Worm (Caenorhabditis elegans): ENCODE data around the gene rnp-9.
A peak's percentile ranks its signal among the peaks of the same experiment; 100 is the strongest.

rnp-9 gene

ce11 chrX:10145011-10145410 lies 22.1 kb upstream of the rnp-9 start:
- TF ChIP-seq ztf-29 (GFP tag; IDR thresholded peaks at IDR 0.05) (peak; percentile 51; the same call in 1 of the 2 replicates), med-1 (GFP tag; optimal IDR thresholded peaks at IDR 0.05; ENCODE audit: insufficient read depth) (no peak), T22C8.4 (GFP tag; IDR thresholded peaks at IDR 0.05) (peak; percentile 13; the same call in 1 of the 2 replicates), ref-1 (GFP tag; conservative IDR thresholded peaks at IDR 0.05) (no peak), cog-1 (tag; optimal IDR thresholded peaks at IDR 0.05) (no peak), flt-1 (GFP tag; IDR thresholded peaks at IDR 0.05) (peak; percentile 60; the same call in 1 of the 2 replicates), klf-2 (GFP tag; conservative IDR thresholded peaks at IDR 0.05) (peak; percentile 76), ztf-23 (GFP tag; IDR thresholded peaks at IDR 0.05) (peak; percentile 78), tab-1 (GFP tag; IDR thresholded peaks at IDR 0.05) (no peak; the same call in 1 of the 2 replicates)

- TF ChIP-seq med-1 (GFP tag; optimal IDR thresholded peaks at IDR 0.05; ENCODE audit: insufficient read depth) (no peak), flt-1 (GFP tag; IDR thresholded peaks at IDR 0.05) (peak; percentile 88), ztf-23 (GFP tag; IDR thresholded peaks at IDR 0.05) (peak; percentile 63; the same call in 1 of the 2 replicates), ref-1 (GFP tag; conservative IDR thresholded peaks at IDR 0.05) (no peak), cog-1 (tag; optimal IDR thresholded peaks at IDR 0.05) (peak; percentile 75), klf-2 (GFP tag; conservative IDR thresholded peaks at IDR 0.05) (0 out of 2 replicates have a peak, but pooled peaks have one; percentile 39), ztf-29 (GFP tag; IDR thresholded peaks at IDR 0.05) (0 out of 2 replicates have a peak, but pooled peaks have one; percentile 4), T22C8.4 (GFP tag; IDR thresholded peaks at IDR 0.05) (peak; percentile 97), tab-1 (GFP tag; IDR thresholded peaks at IDR 0.05) (no peak)
Measured at ce11 chrX:10146592-10146991, 20.5 kb upstream of the rnp-9 start, which contains the start of gene unc-115. TSS of gene unc-115 (plus strand) at chrX:10146892.

- no peak for TF ChIP-seq flt-1 (GFP tag; IDR thresholded peaks at IDR 0.05)
- no peak for TF ChIP-seq tab-1 (GFP tag; IDR thresholded peaks at IDR 0.05)
- TF ChIP-seq med-1 (GFP tag; optimal IDR thresholded peaks at IDR 0.05; ENCODE audit: insufficient read depth): no peak
- TF ChIP-seq cog-1 (tag; optimal IDR thresholded peaks at IDR 0.05): no peak
- no peak for TF ChIP-seq ztf-29 (GFP tag; IDR thresholded peaks at IDR 0.05)
- no peak for TF ChIP-seq ref-1 (GFP tag; conservative IDR thresholded peaks at IDR 0.05)
- no peak for TF ChIP-seq T22C8.4 (GFP tag; IDR thresholded peaks at IDR 0.05)
- no peak for TF ChIP-seq klf-2 (GFP tag; conservative IDR thresholded peaks at IDR 0.05)
- no peak for TF ChIP-seq ztf-23 (GFP tag; IDR thresholded peaks at IDR 0.05)
Measured at ce11 chrX:10147236-10147635, 19.9 kb upstream of the rnp-9 start.

- TF ChIP-seq ztf-23 (GFP tag; IDR thresholded peaks at IDR 0.05): peak; percentile 53; the same call in 1 of the 2 replicates
- TF ChIP-seq flt-1 (GFP tag; IDR thresholded peaks at IDR 0.05): peak; percentile 80
- TF ChIP-seq cog-1 (tag; optimal IDR thresholded peaks at IDR 0.05): no peak
- no peak for TF ChIP-seq ztf-29 (GFP tag; IDR thresholded peaks at IDR 0.05)
Measured at ce11 chrX:10148235-10148872, 18.8 kb upstream of the rnp-9 start.

- TF ChIP-seq ztf-23 (GFP tag; IDR thresholded peaks at IDR 0.05): no peak
Measured at ce11 chrX:10150918-10151317, 16.2 kb upstream of the rnp-9 start.

ce11 chrX:10154317-10154942 lies 12.7 kb upstream of the rnp-9 start, which contains the start of gene F09B9.5:
TSS of gene F09B9.5 (plus strand) at chrX:10154817.
- no peak for TF ChIP-seq flt-1 (GFP tag; IDR thresholded peaks at IDR 0.05)
- TF ChIP-seq ref-1 (GFP tag; conservative IDR thresholded peaks at IDR 0.05): no peak
- no peak for TF ChIP-seq cog-1 (tag; optimal IDR thresholded peaks at IDR 0.05)
- no peak for TF ChIP-seq tab-1 (GFP tag; IDR thresholded peaks at IDR 0.05)
- no peak for TF ChIP-seq T22C8.4 (GFP tag; IDR thresholded peaks at IDR 0.05)
- TF ChIP-seq klf-2 (GFP tag; conservative IDR thresholded peaks at IDR 0.05): no peak
- no peak for TF ChIP-seq ztf-29 (GFP tag; IDR thresholded peaks at IDR 0.05)
- TF ChIP-seq ztf-23 (GFP tag; IDR thresholded peaks at IDR 0.05): no peak
- no peak for TF ChIP-seq med-1 (GFP tag; optimal IDR thresholded peaks at IDR 0.05; ENCODE audit: insufficient read depth)

ce11 chrX:10155127-10155526 lies 12.0 kb upstream of the rnp-9 start:
- TF ChIP-seq med-1 (GFP tag; optimal IDR thresholded peaks at IDR 0.05; ENCODE audit: insufficient read depth) (no peak), ztf-29 (GFP tag; IDR thresholded peaks at IDR 0.05) (no peak), klf-2 (GFP tag; conservative IDR thresholded peaks at IDR 0.05) (no peak), ref-1 (GFP tag; conservative IDR thresholded peaks at IDR 0.05) (no peak), tab-1 (GFP tag; IDR thresholded peaks at IDR 0.05) (no peak), flt-1 (GFP tag; IDR thresholded peaks at IDR 0.05) (no peak), T22C8.4 (GFP tag; IDR thresholded peaks at IDR 0.05) (no peak), cog-1 (tag; optimal IDR thresholded peaks at IDR 0.05) (no peak), ztf-23 (GFP tag; IDR thresholded peaks at IDR 0.05) (no peak)

ce11 chrX:10158716-10159115 lies 8.4 kb upstream of the rnp-9 start, which contains the start of gene erd-2.1:
TSS of gene erd-2.1 (minus strand) at chrX:10158829.
- no peak for TF ChIP-seq med-1 (GFP tag; optimal IDR thresholded peaks at IDR 0.05; ENCODE audit: insufficient read depth)
- TF ChIP-seq flt-1 (GFP tag; IDR thresholded peaks at IDR 0.05): no peak
- no peak for TF ChIP-seq klf-2 (GFP tag; conservative IDR thresholded peaks at IDR 0.05)
- no peak for TF ChIP-seq cog-1 (tag; optimal IDR thresholded peaks at IDR 0.05)
- peak; percentile 18; the same call in 1 of the 2 replicates for TF ChIP-seq ztf-29 (GFP tag; IDR thresholded peaks at IDR 0.05)
- TF ChIP-seq T22C8.4 (GFP tag; IDR thresholded peaks at IDR 0.05): no peak
- no peak for TF ChIP-seq tab-1 (GFP tag; IDR thresholded peaks at IDR 0.05)

- TF ChIP-seq T22C8.4 (GFP tag; IDR thresholded peaks at IDR 0.05) (no peak), ztf-23 (GFP tag; IDR thresholded peaks at IDR 0.05) (no peak), klf-2 (GFP tag; conservative IDR thresholded peaks at IDR 0.05) (no peak), med-1 (GFP tag; optimal IDR thresholded peaks at IDR 0.05; ENCODE audit: insufficient read depth) (no peak), tab-1 (GFP tag; IDR thresholded peaks at IDR 0.05) (no peak), cog-1 (tag; optimal IDR thresholded peaks at IDR 0.05) (no peak), ztf-29 (GFP tag; IDR thresholded peaks at IDR 0.05) (no peak), flt-1 (GFP tag; IDR thresholded peaks at IDR 0.05) (no peak), ref-1 (GFP tag; conservative IDR thresholded peaks at IDR 0.05) (no peak)
Measured at ce11 chrX:10160097-10160677, 6.9 kb upstream of the rnp-9 start, which contains the start of gene F09B9.4. TSS of gene F09B9.4 (plus strand) at chrX:10160627.

Measured in whole organism, midembryonic.